Fruit fly (Drosophila melanogaster) whole organism, wandering third instar larva: Measurements from ENCODE around the gene CG33331.

Experiments
- CG32264 ChIP-seq: fragments of 200-800 bp; sonication (Bioruptor generic); optimal IDR thresholded peaks from 2 replicates; lab custom pipeline; 2016; ENCODE audit warnings: missing biosample characterization, missing genetic modification characterization
- CG9705 ChIP-seq: fragments of 200-800 bp; sonication (Bioruptor generic); optimal IDR thresholded peaks from 2 replicates; lab custom pipeline; 2018; ENCODE audit warnings: missing biosample characterization, mild to moderate bottlenecking, missing genetic modification characterization
- Hnf4 ChIP-seq: fragments of 200-800 bp; sonication (Bioruptor generic); optimal IDR thresholded peaks from 2 replicates; lab custom pipeline; 2016; ENCODE audit warnings: missing biosample characterization, mild to moderate bottlenecking, missing genetic modification characterization
- Myc ChIP-seq: fragments of >200 bp; optimal IDR thresholded peaks from 2 replicates; lab custom pipeline; 2017
- brk ChIP-seq: fragments of 200-800 bp; sonication (Bioruptor generic); optimal IDR thresholded peaks from 2 replicates; lab custom pipeline; 2016; ENCODE audit warnings: missing biosample characterization, mild to moderate bottlenecking, missing genetic modification characterization
- dl ChIP-seq, 2 experiments: fragments of 175-275, 200-275 bp in 1 of 2; fragments of 200-275 bp in 1 of 2; sonication (Bioruptor generic); optimal IDR thresholded peaks; lab custom pipeline; 2018; ENCODE audit warnings: mild to moderate bottlenecking in 2 of 2, missing biosample characterization in 2 of 2, missing genetic modification characterization in 2 of 2, moderate library complexity in 2 of 2; ENCODE audit not compliant: partially characterized antibody in 2 of 2, insufficient read depth in 1 of 2
- dmrt93B ChIP-seq: fragments of 200-800 bp; sonication (Bioruptor generic); optimal IDR thresholded peaks from 2 replicates; lab custom pipeline; 2018; ENCODE audit warnings: missing biosample characterization, mild to moderate bottlenecking, missing genetic modification characterization
- ey ChIP-seq: fragments of 200-800 bp; sonication (Bioruptor generic); optimal IDR thresholded peaks from 2 replicates; lab custom pipeline; 2016; ENCODE audit warnings: missing biosample characterization, missing genetic modification characterization
- h ChIP-seq: fragments of 200-800 bp; sonication (Bioruptor generic); optimal IDR thresholded peaks from 3 replicates; lab custom pipeline; 2016; ENCODE audit warnings: missing biosample characterization, mild to moderate bottlenecking, missing genetic modification characterization
- pan ChIP-seq: fragments of >200 bp; optimal IDR thresholded peaks from 2 replicates; lab custom pipeline; 2017
- psq ChIP-seq: fragments of 200-800 bp; sonication (Bioruptor generic); optimal IDR thresholded peaks from 3 replicates; lab custom pipeline; 2017; ENCODE audit warnings: missing biosample characterization, mild to moderate bottlenecking, missing genetic modification characterization, moderate library complexity
- usp ChIP-seq: fragments of >200 bp; optimal IDR thresholded peaks from 2 replicates; lab custom pipeline; 2017; ENCODE audit warnings: missing biosample characterization, missing genetic modification characterization

DNA sequence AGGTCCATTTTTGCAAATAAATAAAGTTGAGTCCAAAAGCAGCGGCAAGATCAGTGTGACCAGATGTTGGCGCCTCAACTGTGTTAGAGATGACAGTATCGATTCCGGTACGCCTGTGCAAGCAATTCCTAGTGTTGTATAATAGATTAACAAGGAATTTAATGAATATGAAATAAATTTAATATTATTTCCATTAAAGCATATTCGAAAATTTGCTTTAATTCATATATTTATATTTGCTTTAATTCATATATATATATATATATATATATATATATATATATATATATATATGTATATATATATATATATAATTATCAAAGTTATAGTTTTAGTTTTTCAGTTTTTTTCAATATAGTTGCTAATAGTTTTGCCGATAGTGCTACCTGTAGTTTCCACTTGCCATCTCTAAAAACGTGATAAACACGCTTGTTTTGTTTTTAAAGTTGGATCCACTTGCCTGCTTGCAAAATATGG is 12.1 kb downstream of the CG33331 start, which contains the start of the genes Nup93-2 and CG3817:
- peak; percentile 62 for TF ChIP-seq psq (GFP tag; lab: Kevin White, UChicago)
- peak; percentile 53 for TF ChIP-seq Myc
- TF ChIP-seq h (GFP tag; lab: Kevin White, UChicago), result peak; percentile 25
- peak; percentile 15 for TF ChIP-seq dmrt93B (GFP tag; lab: Kevin White, UChicago)
- TF ChIP-seq CG9705, result no peak
- no peak for TF ChIP-seq ey
- no peak for TF ChIP-seq usp (GFP tag; lab: Kevin White, UChicago)
- no peak for TF ChIP-seq CG32264
- TF ChIP-seq dl (GFP tag; optimal IDR thresholded peaks at IDR 0.05; lab: Kevin White, UChicago; ENCODE audit: insufficient read depth in 1 of 2, partially characterized antibody in 2 of 2), result no peak
- no peak for TF ChIP-seq brk (GFP tag; lab: Kevin White, UChicago)
- TF ChIP-seq Hnf4, result no peak
- no peak for TF ChIP-seq pan (lab: Kevin White, UChicago)
